Worm (Caenorhabditis elegans) whole organism, L1 larva: ENCODE data around the gene srw-29.

Experiments
- C04F5.9 ChIP-seq: sonication (generic microtip); optimal IDR thresholded peaks from 2 replicates; lab custom pipeline; 2016; ENCODE audit warnings: missing genetic modification characterization, missing compliant biosample characterization
- C16A3.4 ChIP-seq: fragments of 150-350 bp; optimal IDR thresholded peaks from 2 replicates; lab custom pipeline; 2014; ENCODE audit warnings: missing biosample characterization, missing genetic modification characterization
- C34B4.2 ChIP-seq: sonication (generic microtip); optimal IDR thresholded peaks from 2 replicates; lab custom pipeline; 2017; ENCODE audit warnings: mild to moderate bottlenecking, missing genetic modification characterization, missing compliant biosample characterization
- F16B12.6 ChIP-seq: fragments of 150-350 bp; optimal IDR thresholded peaks from 2 replicates; lab custom pipeline; 2014; ENCODE audit warnings: missing biosample characterization, missing genetic modification characterization
- Y116A8C.19 ChIP-seq: sonication (generic microtip); optimal IDR thresholded peaks from 2 replicates; lab custom pipeline; 2016; ENCODE audit warnings: missing compliant biosample characterization, missing genetic modification characterization, borderline replicate concordance
- alr-1 ChIP-seq: fragments of 200-800 bp; sonication (Bioruptor generic); optimal IDR thresholded peaks from 2 replicates; lab custom pipeline; 2018; ENCODE audit warnings: borderline replicate concordance, mild to moderate bottlenecking, missing genetic modification characterization, missing compliant biosample characterization
- blmp-1 ChIP-seq: fragments of 150-350 bp; optimal IDR thresholded peaks from 2 replicates; lab custom pipeline; 2014; ENCODE audit warnings: missing biosample characterization, missing genetic modification characterization
- ceh-8 ChIP-seq: fragments of 200-800 bp; sonication (Bioruptor generic); optimal IDR thresholded peaks from 2 replicates; lab custom pipeline; 2018; ENCODE audit warnings: mild to moderate bottlenecking, missing genetic modification characterization, moderate library complexity, missing compliant biosample characterization
- ceh-88 ChIP-seq: fragments of 200-800 bp; sonication (Bioruptor generic); IDR thresholded peaks from 2 replicates; pipeline ENCODE4 v1.3.6; 2022; ENCODE audit warnings: missing genetic modification characterization, missing compliant biosample characterization
- efl-3 ChIP-seq: fragments of 200-800 bp; sonication (Bioruptor generic); optimal IDR thresholded peaks from 2 replicates; lab custom pipeline; 2018; ENCODE audit warnings: mild to moderate bottlenecking, missing genetic modification characterization, missing compliant biosample characterization
- egl-13 ChIP-seq: sonication (generic microtip); optimal IDR thresholded peaks from 2 replicates; lab custom pipeline; 2016; ENCODE audit warnings: missing genotype, missing genetic modification reagents, missing genetic modification characterization, missing compliant biosample characterization
- grh-1 ChIP-seq: fragments of 200-800 bp; sonication (Bioruptor generic); IDR thresholded peaks from 2 replicates; pipeline ENCODE4 v1.3.6; 2022; ENCODE audit warnings: missing genetic modification reagents, missing genetic modification characterization, missing compliant biosample characterization
- hlh-17 ChIP-seq: fragments of 200-800 bp; sonication (Bioruptor generic); optimal IDR thresholded peaks from 2 replicates; lab custom pipeline; 2018; ENCODE audit warnings: missing genetic modification characterization, mild to moderate bottlenecking, missing compliant biosample characterization, moderate library complexity, borderline replicate concordance
- hlh-4 ChIP-seq: sonication (generic microtip); optimal IDR thresholded peaks from 2 replicates; lab custom pipeline; 2016; ENCODE audit warnings: mild to moderate bottlenecking, missing genetic modification characterization, missing compliant biosample characterization
- hpl-2 ChIP-seq: fragments of 150-350 bp; optimal IDR thresholded peaks from 2 replicates; lab custom pipeline; 2014; ENCODE audit warnings: missing biosample characterization, missing genetic modification reagents, missing genetic modification characterization
- irx-1 ChIP-seq: sonication (generic microtip); optimal IDR thresholded peaks from 2 replicates; lab custom pipeline; 2016; ENCODE audit warnings: missing genetic modification characterization, missing compliant biosample characterization
- isw-1 ChIP-seq: fragments of 200-800 bp; sonication (Bioruptor generic); IDR thresholded peaks from 2 replicates; pipeline ENCODE4 v1.3.6; 2022; ENCODE audit warnings: missing genetic modification characterization, missing compliant biosample characterization
- jun-1 ChIP-seq: fragments of 150-350 bp; optimal IDR thresholded peaks from 2 replicates; lab custom pipeline; 2014; ENCODE audit warnings: missing biosample characterization, missing genetic modification reagents, missing genetic modification characterization
- lin-14 ChIP-seq: fragments of 200-800 bp; sonication (Bioruptor generic); optimal IDR thresholded peaks from 2 replicates; lab custom pipeline; 2018; ENCODE audit warnings: mild to moderate bottlenecking, missing genetic modification characterization, moderate library complexity, missing compliant biosample characterization
- lin-39 ChIP-seq: fragments of 150-350 bp; optimal IDR thresholded peaks from 2 replicates; lab custom pipeline; 2014; ENCODE audit warnings: missing biosample characterization, missing genetic modification reagents, missing genetic modification characterization
- lsy-2 ChIP-seq, 2 experiments: fragments of 150-350 bp; optimal IDR thresholded peaks; 2 replicates each; lab custom pipeline; 2014; ENCODE audit warnings: missing biosample characterization in 2 of 2, missing genetic modification characterization in 2 of 2
- mab-9 ChIP-seq: fragments of 200-800 bp; sonication (Bioruptor generic); IDR thresholded peaks from 2 replicates; pipeline ENCODE4 v1.3.6; 2022; ENCODE audit warnings: missing genetic modification reagents, missing genetic modification characterization, missing compliant biosample characterization
- nhr-11 ChIP-seq: fragments of 150-350 bp; optimal IDR thresholded peaks from 2 replicates; lab custom pipeline; 2014; ENCODE audit warnings: missing biosample characterization, missing genetic modification characterization
- nhr-12 ChIP-seq: sonication (generic microtip); optimal IDR thresholded peaks from 2 replicates; lab custom pipeline; 2017; ENCODE audit warnings: missing biosample characterization, missing genetic modification characterization
- nhr-19 ChIP-seq: fragments of 200-800 bp; sonication (Bioruptor generic); conservative IDR thresholded peaks from 2 replicates; pipeline ENCODE4 v1.3.6; 2022; ENCODE audit warnings: missing genetic modification characterization, missing compliant biosample characterization
- nhr-20 ChIP-seq: sonication (generic microtip); optimal IDR thresholded peaks from 2 replicates; lab custom pipeline; 2016; ENCODE audit warnings: mild to moderate bottlenecking, missing genetic modification characterization, missing compliant biosample characterization
- nhr-71 ChIP-seq: sonication (generic microtip); optimal IDR thresholded peaks from 2 replicates; lab custom pipeline; 2016; ENCODE audit warnings: mild to moderate bottlenecking, missing genetic modification characterization, moderate library complexity, missing compliant biosample characterization
- nhr-76 ChIP-seq: sonication (generic microtip); optimal IDR thresholded peaks from 2 replicates; lab custom pipeline; 2017; ENCODE audit warnings: missing biosample characterization, missing genetic modification characterization
- nhr-77 ChIP-seq: fragments of 150-350 bp; optimal IDR thresholded peaks from 2 replicates; lab custom pipeline; 2014; ENCODE audit warnings: missing biosample characterization, missing genetic modification characterization
- nhr-85 ChIP-seq: sonication (generic microtip); peaks from one replicate; lab custom pipeline; 2016; ENCODE audit warnings: missing genetic modification characterization, inconsistent platforms, missing compliant biosample characterization
- nhr-90 ChIP-seq: sonication (generic microtip); optimal IDR thresholded peaks from 2 replicates; lab custom pipeline; 2016; ENCODE audit warnings: mild to moderate bottlenecking, missing genetic modification characterization, missing compliant biosample characterization; ENCODE audit not compliant: poor library complexity
- pag-3 ChIP-seq: sonication (generic microtip); optimal IDR thresholded peaks from 2 replicates; lab custom pipeline; 2017; ENCODE audit warnings: missing genetic modification characterization, mild to moderate bottlenecking, missing compliant biosample characterization, antibody characterized with exemption, borderline replicate concordance; ENCODE audit not compliant: insufficient read depth
- pax-3 ChIP-seq: fragments of 200-800 bp; sonication (Bioruptor generic); optimal IDR thresholded peaks from 2 replicates; lab custom pipeline; 2018; ENCODE audit warnings: mild to moderate bottlenecking, missing genetic modification characterization, moderate library complexity, missing compliant biosample characterization
- rnt-1 ChIP-seq: sonication (generic microtip); optimal IDR thresholded peaks from 2 replicates; lab custom pipeline; 2016; ENCODE audit warnings: mild to moderate bottlenecking, missing genetic modification characterization, moderate library complexity, missing compliant biosample characterization
- snpc-4 ChIP-seq: fragments of 150-350 bp; optimal IDR thresholded peaks from 2 replicates; lab custom pipeline; 2014; ENCODE audit warnings: missing biosample characterization, missing genetic modification characterization
- snu-23 ChIP-seq: sonication (generic microtip); optimal IDR thresholded peaks from 2 replicates; lab custom pipeline; 2016; ENCODE audit warnings: missing genetic modification characterization, missing compliant biosample characterization
- sup-37 ChIP-seq: fragments of 200-800 bp; sonication (Bioruptor generic); optimal IDR thresholded peaks from 2 replicates; lab custom pipeline; 2018; ENCODE audit warnings: mild to moderate bottlenecking, missing genetic modification characterization, missing compliant biosample characterization
- tbx-2 ChIP-seq: sonication (generic microtip); optimal IDR thresholded peaks from 2 replicates; lab custom pipeline; 2016; ENCODE audit warnings: missing genetic modification characterization, missing compliant biosample characterization
- unc-30 ChIP-seq: sonication (generic microtip); optimal IDR thresholded peaks from 2 replicates; lab custom pipeline; 2017; ENCODE audit warnings: missing biosample characterization, missing genetic modification characterization
- unc-98 ChIP-seq: fragments of 200-800 bp; sonication (Bioruptor generic); IDR thresholded peaks from 2 replicates; pipeline ENCODE4 v1.3.6; 2022; ENCODE audit warnings: missing genetic modification characterization, missing compliant biosample characterization
- ztf-11 ChIP-seq, 2 experiments: sonication (generic microtip); optimal IDR thresholded peaks; 2 replicates each; lab custom pipeline; 2016 to 2017; ENCODE audit warnings: missing genetic modification characterization in 2 of 2, missing biosample characterization in 1 of 2, missing compliant biosample characterization in 1 of 2

Gene srw-29

DNA sequence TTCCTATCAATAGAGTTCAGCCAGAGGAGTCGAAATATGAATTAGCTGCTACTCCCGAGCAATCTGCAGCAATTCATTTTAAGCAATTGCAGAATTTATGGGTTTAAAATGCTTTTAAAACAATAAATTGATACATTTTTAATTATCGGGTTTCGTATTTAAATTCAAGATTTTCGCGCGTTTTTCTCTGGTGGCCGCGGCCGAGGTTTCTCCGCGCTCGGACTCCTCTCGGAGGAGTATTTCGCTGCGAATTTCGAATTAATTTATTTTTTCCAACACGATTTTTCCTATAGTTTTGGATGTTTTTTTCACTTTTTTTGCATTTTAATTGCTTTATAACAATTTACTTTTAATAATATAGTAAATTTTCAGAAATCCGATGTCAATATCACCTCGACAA, 22.8 kb downstream of the srw-29 start, which contains the start of gene F13A7.14 (continued):
- TF ChIP-seq nhr-71 (peak; percentile 95), grh-1 (GFP tag; lab: Robert Waterston, UW) (peak; percentile 86), snpc-4 (peak; percentile 84), hpl-2 (no peak), C34B4.2 (tag; lab: Kevin White, UChicago) (no peak), nhr-90 (tag; lab: Kevin White, UChicago) (peak; percentile 97), isw-1 (GFP tag; lab: Robert Waterston, UW) (peak; percentile 82), lin-39 (peak; percentile 78), unc-30 (tag; lab: Kevin White, UChicago) (no peak), nhr-76 (tag; lab: Kevin White, UChicago) (no peak), Y116A8C.19 (tag; lab: Kevin White, UChicago) (peak; percentile 83), pax-3 (tag; lab: Kevin White, UChicago) (peak; percentile 94), blmp-1 (peak; percentile 46), snu-23 (peak; percentile 90), C16A3.4 (tag; lab: Kevin White, UChicago) (peak; percentile 76), nhr-20 (tag; lab: Kevin White, UChicago) (peak; percentile 92), rnt-1 (tag; lab: Kevin White, UChicago) (peak; percentile 99), lin-14 (GFP tag; lab: Kevin White, UChicago) (peak; percentile 82), nhr-19 (GFP tag; lab: Robert Waterston, UW) (peak; percentile 91), tbx-2 (tag; lab: Kevin White, UChicago) (peak; percentile 96), efl-3 (GFP tag; lab: Kevin White, UChicago) (peak; percentile 79), hlh-4 (tag; lab: Kevin White, UChicago) (peak; percentile 82), alr-1 (tag; lab: Kevin White, UChicago) (no peak), irx-1 (peak; percentile 96), ceh-8 (GFP tag; lab: Kevin White, UChicago) (peak; percentile 61), sup-37 (GFP tag; lab: Kevin White, UChicago) (peak; percentile 85), nhr-85 (tag; lab: Kevin White, UChicago) (peak; percentile 95), pag-3 (tag; lab: Kevin White, UChicago) (no peak), hlh-17 (GFP tag; lab: Kevin White, UChicago) (peak; percentile 67), ztf-11 (tag; optimal IDR thresholded peaks at IDR 0.05; lab: Kevin White, UChicago) (peak in 1 of 2 experiments; percentile 98)

DNA sequence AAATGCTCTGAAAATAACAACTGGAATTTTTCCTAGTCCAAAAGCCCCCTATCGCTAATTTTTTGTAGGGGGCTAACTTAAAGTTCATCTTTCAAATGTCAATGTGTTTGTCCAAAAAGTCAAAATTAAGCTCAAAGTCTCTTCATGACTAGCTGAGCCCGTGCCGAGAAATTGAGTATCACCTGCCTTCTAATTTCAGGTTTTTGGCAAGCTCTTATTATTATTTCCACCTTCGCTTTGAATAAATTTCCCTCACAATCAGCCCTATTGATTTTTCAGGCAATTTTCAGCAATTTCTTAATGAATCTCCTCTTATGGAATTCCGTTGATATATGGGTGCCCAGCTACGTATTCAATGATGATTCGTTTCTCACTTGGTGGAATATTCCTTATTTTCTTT, 24.9 kb downstream of the srw-29 start, which contains the start of gene sre-36:
sre-36 (plus strand) TSS at position 301 of the 400 bp plus-strand sequence.
- no peak for TF ChIP-seq unc-98 (GFP tag; lab: Robert Waterston, UW)
- no peak for TF ChIP-seq jun-1
- TF ChIP-seq nhr-77 (tag; lab: Kevin White, UChicago) = no peak
- no peak for TF ChIP-seq nhr-71
- no peak for TF ChIP-seq lsy-2 (tag; optimal IDR thresholded peaks at IDR 0.05; lab: Kevin White, UChicago)
- no peak for TF ChIP-seq nhr-11
- TF ChIP-seq egl-13 (tag; lab: Kevin White, UChicago) = no peak
- TF ChIP-seq rnt-1 (tag; lab: Kevin White, UChicago) = no peak
- no peak for TF ChIP-seq F16B12.6 (tag; lab: Kevin White, UChicago)
- no peak for TF ChIP-seq C04F5.9 (tag; lab: Kevin White, UChicago)
- TF ChIP-seq pax-3 (tag; lab: Kevin White, UChicago) = no peak
- TF ChIP-seq nhr-12 (tag; lab: Kevin White, UChicago) = no peak
- TF ChIP-seq, all 84 proteins: peak for 0

DNA sequence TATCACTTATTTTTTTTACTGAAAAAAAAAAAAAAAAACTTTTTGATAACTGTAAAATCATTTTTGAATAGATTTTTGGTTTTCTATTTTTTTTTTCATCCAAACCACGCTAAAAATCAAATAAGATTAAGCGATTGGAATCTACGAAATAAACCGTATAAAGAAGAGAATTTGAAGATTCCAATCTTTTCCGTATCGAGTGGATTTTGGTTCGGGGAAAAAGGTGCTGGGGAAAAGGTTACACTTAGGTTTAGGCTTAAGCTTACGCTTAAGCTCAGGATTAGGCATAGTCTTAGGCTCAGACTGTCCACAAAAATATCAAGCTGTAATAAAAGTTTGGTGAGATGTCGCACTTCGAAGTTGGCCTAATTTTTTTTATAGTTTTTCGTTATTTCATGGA, 28.6 kb downstream of the srw-29 start, which contains the start of gene F13A7.12:
F13A7.12 (plus strand) TSS at position 301 of the 400 bp plus-strand sequence.
- TF ChIP-seq C04F5.9 (tag; lab: Kevin White, UChicago) = no peak
- TF ChIP-seq mab-9 = no peak
- TF ChIP-seq ceh-88 (GFP tag; lab: Robert Waterston, UW) = no peak
